Fruit fly (Drosophila melanogaster) whole organism, embryonic: ENCODE data around the gene CG13022.

ENCODE experiments used
- Adf1 ChIP-seq: fragments of 200-800 bp; sonication (Bioruptor generic); IDR thresholded peaks from 2 replicates; pipeline ENCODE4 v1.3.6; 2022; ENCODE audit warnings: missing biosample characterization, missing genetic modification characterization
- Blimp-1 ChIP-seq: fragments of 200-800 bp; sonication (Bioruptor generic); optimal IDR thresholded peaks from 3 replicates; lab custom pipeline; 2018; ENCODE audit warnings: missing biosample characterization, missing genetic modification characterization, mild to moderate bottlenecking, moderate library complexity, missing genetic modification reagents
- CG10543 ChIP-seq: fragments of 200-800 bp; sonication (Bioruptor generic); optimal IDR thresholded peaks from 3 replicates; lab custom pipeline; 2017; ENCODE audit warnings: missing biosample characterization, mild to moderate bottlenecking, missing genetic modification characterization, moderate library complexity
- CG10565 ChIP-seq: fragments of 200-800 bp; sonication (Bioruptor generic); optimal IDR thresholded peaks from 3 replicates; lab custom pipeline; 2016; ENCODE audit warnings: missing biosample characterization, mild to moderate bottlenecking, missing genetic modification characterization
- CG12299 ChIP-seq: fragments of 200-800 bp; sonication (Bioruptor generic); optimal IDR thresholded peaks from 2 replicates; lab custom pipeline; 2018; ENCODE audit warnings: missing biosample characterization, mild to moderate bottlenecking, missing genetic modification characterization
- CG13287 ChIP-seq: fragments of 200-800 bp; sonication (Bioruptor generic); IDR thresholded peaks from 2 replicates; pipeline ENCODE4 v1.3.6; 2022; ENCODE audit warnings: missing biosample characterization, missing genetic modification characterization; ENCODE audit not compliant: partially characterized antibody
- CG17328 ChIP-seq: fragments of 200-800 bp; sonication (Bioruptor generic); IDR thresholded peaks from 2 replicates; pipeline ENCODE4 v1.3.6; 2022; ENCODE audit warnings: missing biosample characterization, missing genetic modification characterization
- CG18619 ChIP-seq: fragments of 200-800 bp; sonication (Bioruptor generic); optimal IDR thresholded peaks from 3 replicates; lab custom pipeline; 2017; ENCODE audit warnings: missing biosample characterization, mild to moderate bottlenecking, missing genetic modification characterization
- CG34376 ChIP-seq: fragments of 200-800 bp; sonication (Bioruptor generic); optimal IDR thresholded peaks from 2 replicates; lab custom pipeline; 2018; ENCODE audit warnings: missing biosample characterization, mild to moderate bottlenecking, missing genetic modification characterization
- CG3838 ChIP-seq: fragments of 200-800 bp; sonication (Bioruptor generic); optimal IDR thresholded peaks from 3 replicates; lab custom pipeline; 2016; ENCODE audit warnings: missing biosample characterization, missing genetic modification characterization
- CG4707 ChIP-seq: fragments of 200-800 bp; sonication (Bioruptor generic); optimal IDR thresholded peaks from 2 replicates; lab custom pipeline; 2018; ENCODE audit warnings: missing biosample characterization, mild to moderate bottlenecking, missing genetic modification characterization, moderate library complexity
- CG4854 ChIP-seq: fragments of 200-800 bp; sonication (Bioruptor generic); optimal IDR thresholded peaks from 2 replicates; lab custom pipeline; 2016; ENCODE audit warnings: missing biosample characterization, missing genetic modification characterization, inconsistent platforms
- CG6272 ChIP-seq: fragments of 200-800 bp; sonication (Bioruptor generic); IDR thresholded peaks from 2 replicates; pipeline ENCODE4 v1.3.6; 2022; ENCODE audit warnings: missing biosample characterization, missing genetic modification characterization
- CG6813 ChIP-seq: fragments of 200-800 bp; sonication (Bioruptor generic); optimal IDR thresholded peaks from 2 replicates; lab custom pipeline; 2017; ENCODE audit warnings: missing biosample characterization, missing genetic modification characterization, mild to moderate bottlenecking, moderate library complexity, missing genetic modification reagents
- CG7786 ChIP-seq: fragments of 200-800 bp; sonication (Bioruptor generic); optimal IDR thresholded peaks from 2 replicates; lab custom pipeline; 2016; ENCODE audit warnings: missing biosample characterization, missing genetic modification characterization
- CG7839 ChIP-seq: fragments of 200-800 bp; sonication (Bioruptor generic); optimal IDR thresholded peaks from 3 replicates; lab custom pipeline; 2018; ENCODE audit warnings: missing biosample characterization, mild to moderate bottlenecking, missing genetic modification characterization, moderate library complexity
- CG8290 ChIP-seq, 3 experiments: fragments of 200-800 bp; sonication (Bioruptor generic); optimal IDR thresholded peaks; 2 replicates each; lab custom pipeline; 2016 to 2019; ENCODE audit warnings: missing biosample characterization in 3 of 3, missing genetic modification characterization in 3 of 3, mild to moderate bottlenecking in 2 of 3, moderate library complexity in 1 of 3
- CG9609 ChIP-seq: fragments of 200-800 bp; sonication (Bioruptor generic); optimal IDR thresholded peaks from 3 replicates; lab custom pipeline; 2016; ENCODE audit warnings: missing biosample characterization, missing genetic modification characterization
- Dll ChIP-seq: fragments of 200-800 bp; sonication (Bioruptor generic); IDR thresholded peaks from 4 replicates; pipeline ENCODE4 v1.3.6; 2022; ENCODE audit warnings: missing biosample characterization, missing genetic modification characterization; ENCODE audit not compliant: partially characterized antibody
- Doc2 ChIP-seq: fragments of 200-800 bp; sonication (Bioruptor generic); IDR thresholded peaks from 2 replicates; pipeline ENCODE4 v1.3.6; 2022; ENCODE audit warnings: missing biosample characterization, missing genetic modification characterization
- Drgx ChIP-seq: fragments of 200-800 bp; sonication (Bioruptor generic); IDR thresholded peaks from 2 replicates; pipeline ENCODE4 v1.3.6; 2022; ENCODE audit warnings: missing biosample characterization, missing genetic modification characterization
- E2f2 ChIP-seq: fragments of 200-800 bp; sonication (Bioruptor generic); IDR thresholded peaks from 2 replicates; pipeline ENCODE4 v1.3.6; 2022; ENCODE audit warnings: missing biosample characterization, missing genetic modification characterization
- Eip74EF ChIP-seq, 2 experiments: fragments of 200-800 bp in 1 of 2; fragments of >200 bp in 1 of 2; sonication (Bioruptor generic) in 1 of 2; optimal IDR thresholded peaks; 2 replicates each; lab custom pipeline; 2017 to 2019; ENCODE audit warnings: missing biosample characterization in 2 of 2, missing genetic modification characterization in 2 of 2, mild to moderate bottlenecking in 1 of 2, moderate library complexity in 1 of 2
- Fer3 ChIP-seq: fragments of 200-800 bp; sonication (Bioruptor generic); optimal IDR thresholded peaks from 2 replicates; lab custom pipeline; 2018; ENCODE audit warnings: missing biosample characterization, mild to moderate bottlenecking, missing genetic modification characterization, moderate library complexity
- HHEX ChIP-seq: fragments of 200-800 bp; sonication (Bioruptor generic); optimal IDR thresholded peaks from 3 replicates; lab custom pipeline; 2017; ENCODE audit warnings: missing biosample characterization, mild to moderate bottlenecking, missing genetic modification characterization, missing genetic modification reagents
- Jarid2 ChIP-seq: fragments of 200-800 bp; sonication (Bioruptor generic); optimal IDR thresholded peaks from 3 replicates; lab custom pipeline; 2017; ENCODE audit warnings: mild to moderate bottlenecking, missing biosample characterization, missing genetic modification reagents, missing genetic modification characterization
- Mes4 ChIP-seq: fragments of 200-800 bp; sonication (Bioruptor generic); optimal IDR thresholded peaks from 2 replicates; lab custom pipeline; 2016; ENCODE audit warnings: missing biosample characterization, missing genetic modification characterization
- Nf-YA ChIP-seq: fragments of 200-800 bp; sonication (Bioruptor generic); IDR thresholded peaks from 2 replicates; pipeline ENCODE4 v1.3.6; 2022; ENCODE audit warnings: missing biosample characterization, missing genetic modification characterization
- Oaz ChIP-seq: fragments of 200-800 bp; sonication (Bioruptor generic); IDR thresholded peaks from 2 replicates; pipeline ENCODE4 v1.3.6; 2022; ENCODE audit warnings: missing biosample characterization, missing genetic modification characterization
- Poxn ChIP-seq: fragments of 200-800 bp; sonication (Bioruptor generic); IDR thresholded peaks from 2 replicates; pipeline ENCODE4 v1.3.6; 2022; ENCODE audit warnings: missing biosample characterization, missing genetic modification characterization
- ab ChIP-seq: fragments of 200-800 bp; sonication (Bioruptor generic); optimal IDR thresholded peaks from 2 replicates; lab custom pipeline; 2016; ENCODE audit warnings: missing biosample characterization, missing genetic modification characterization
- bowl ChIP-seq: fragments of 200-800 bp; sonication (Bioruptor generic); IDR thresholded peaks from 2 replicates; pipeline ENCODE4 v1.3.6; 2022; ENCODE audit warnings: missing biosample characterization, missing genetic modification characterization
- br ChIP-seq: fragments of >200 bp; optimal IDR thresholded peaks from 2 replicates; lab custom pipeline; 2017
- crp ChIP-seq, 2 experiments: fragments of 200-800 bp; sonication (Bioruptor generic); optimal IDR thresholded peaks; 2 replicates in 1 of 2; 3 replicates in 1 of 2; lab custom pipeline; 2017; ENCODE audit warnings: missing biosample characterization in 2 of 2, missing genetic modification characterization in 2 of 2, mild to moderate bottlenecking in 1 of 2, moderate library complexity in 1 of 2
- da ChIP-seq: fragments of 200-800 bp; sonication (Bioruptor generic); optimal IDR thresholded peaks from 2 replicates; lab custom pipeline; 2016; ENCODE audit warnings: missing biosample characterization, missing genetic modification characterization
- dpn ChIP-seq, 2 experiments: fragments of 200-800 bp; sonication (Bioruptor generic); optimal IDR thresholded peaks; 3 replicates each; lab custom pipeline; 2016; ENCODE audit warnings: missing biosample characterization in 2 of 2, missing genetic modification characterization in 2 of 2
- fd102C ChIP-seq: fragments of 200-800 bp; sonication (Bioruptor generic); optimal IDR thresholded peaks from 2 replicates; lab custom pipeline; 2018; ENCODE audit warnings: missing biosample characterization, mild to moderate bottlenecking, missing genetic modification characterization, moderate library complexity
- ftz-f1 ChIP-seq: fragments of 200-800 bp; sonication (Bioruptor generic); optimal IDR thresholded peaks from 2 replicates; lab custom pipeline; 2016; ENCODE audit warnings: missing biosample characterization, missing genetic modification characterization
- hth ChIP-seq: fragments of >200 bp; optimal IDR thresholded peaks from 2 replicates; lab custom pipeline; 2017; ENCODE audit warnings: inconsistent platforms
- inv ChIP-seq: fragments of 200-800 bp; sonication (Bioruptor generic); IDR thresholded peaks from 2 replicates; pipeline ENCODE4 v1.3.6; 2022; ENCODE audit warnings: missing biosample characterization, missing genetic modification characterization; ENCODE audit not compliant: partially characterized antibody
- jing ChIP-seq: fragments of 200-800 bp; sonication (Bioruptor generic); optimal IDR thresholded peaks from 2 replicates; lab custom pipeline; 2018; ENCODE audit warnings: missing biosample characterization, mild to moderate bottlenecking, missing genetic modification characterization
- lov ChIP-seq, 2 experiments: fragments of 200-800 bp in 1 of 2; fragments of >200 bp in 1 of 2; sonication (Bioruptor generic) in 1 of 2; IDR thresholded peaks in 1 of 2; optimal IDR thresholded peaks in 1 of 2; 2 replicates in 1 of 2; 3 replicates in 1 of 2; pipeline versions ENCODE4 v1.3.6 to Lab custom; 2017 to 2022; ENCODE audit warnings: missing biosample characterization in 1 of 2, missing genetic modification characterization in 1 of 2
- maf-S ChIP-seq: fragments of 200-800 bp; sonication (Bioruptor generic); optimal IDR thresholded peaks from 2 replicates; lab custom pipeline; 2016; ENCODE audit warnings: missing biosample characterization, missing genetic modification characterization
- nau ChIP-seq: fragments of 200-800 bp; sonication (Bioruptor generic); optimal IDR thresholded peaks from 3 replicates; lab custom pipeline; 2017; ENCODE audit warnings: missing biosample characterization, mild to moderate bottlenecking, missing genetic modification characterization, missing genetic modification reagents
- repo ChIP-seq: fragments of 200-800 bp; sonication (Bioruptor generic); optimal IDR thresholded peaks from 2 replicates; lab custom pipeline; 2016; ENCODE audit warnings: missing biosample characterization, missing genetic modification characterization
- scrt ChIP-seq: fragments of 200-800 bp; sonication (Bioruptor generic); optimal IDR thresholded peaks from 2 replicates; lab custom pipeline; 2018; ENCODE audit warnings: missing biosample characterization, mild to moderate bottlenecking, missing genetic modification characterization, moderate library complexity
- slp2 ChIP-seq: fragments of 200-800 bp; sonication (Bioruptor generic); optimal IDR thresholded peaks from 2 replicates; lab custom pipeline; 2016; ENCODE audit warnings: missing biosample characterization, missing genetic modification characterization

The CG13022 gene

dm6 chr3L:16956768-16957533 is 18.2 kb upstream of the CG13022 start (continued):
- TF ChIP-seq jing (GFP tag; lab: Kevin White, UChicago), result peak; percentile 54
- peak; percentile 10 for TF ChIP-seq scrt (GFP tag; lab: Kevin White, UChicago)
- TF ChIP-seq CG10543, result peak; percentile 61
- peak; percentile 80 for TF ChIP-seq Jarid2 (GFP tag; lab: Kevin White, UChicago)
- no peak for TF ChIP-seq Doc2 (GFP tag; lab: Robert Waterston, UW)
- peak; percentile 11 for TF ChIP-seq CG4854 (GFP tag; lab: Kevin White, UChicago)
- TF ChIP-seq crp (GFP tag; optimal IDR thresholded peaks at IDR 0.05; lab: Kevin White, UChicago), result no peak
- TF ChIP-seq HHEX (GFP tag; lab: Kevin White, UChicago), result peak; percentile 52
- TF ChIP-seq Poxn, result no peak
- TF ChIP-seq CG34376 (GFP tag; lab: Kevin White, UChicago), result peak; percentile 57
- no peak for TF ChIP-seq CG8290 (GFP tag; optimal IDR thresholded peaks at IDR 0.05; lab: Kevin White, UChicago)
- TF ChIP-seq CG8290 (tag; optimal IDR thresholded peaks at IDR 0.05; lab: Kevin White, UChicago), result peak in 1 of 2 experiments; percentile 36
- TF ChIP-seq bowl (GFP tag; lab: Robert Waterston, UW), result no peak
- peak; percentile 48; the same call in 1 of the 2 replicates for TF ChIP-seq Drgx
- TF ChIP-seq CG7786 (GFP tag; lab: Kevin White, UChicago), result peak; percentile 22
- peak; percentile 17 for TF ChIP-seq CG6813 (GFP tag; lab: Kevin White, UChicago)
- TF ChIP-seq dpn (GFP tag; optimal IDR thresholded peaks at IDR 0.05; lab: Kevin White, UChicago), result peak; percentile 37 to 58
- TF ChIP-seq Eip74EF (GFP tag; optimal IDR thresholded peaks at IDR 0.05; lab: Kevin White, UChicago), result peak in 1 of 2 experiments; percentile 74
- TF ChIP-seq Blimp-1 (GFP tag; lab: Kevin White, UChicago), result peak; percentile 79
- TF ChIP-seq inv (GFP tag; lab: Robert Waterston, UW), result no peak
- TF ChIP-seq ab, result no peak
- TF ChIP-seq CG10565 (GFP tag; lab: Kevin White, UChicago), result no peak
- TF ChIP-seq CG9609 (GFP tag; lab: Kevin White, UChicago), result peak; percentile 60
- peak; percentile 40; the same call in 1 of the 2 replicates for TF ChIP-seq E2f2 (GFP tag; lab: Robert Waterston, UW)
- no peak for TF ChIP-seq Dll (GFP tag; lab: Robert Waterston, UW)
- peak; percentile 72 for TF ChIP-seq CG7839 (tag; lab: Kevin White, UChicago)
- peak; percentile 73 for TF ChIP-seq slp2 (GFP tag; lab: Kevin White, UChicago)
- TF ChIP-seq maf-S, result no peak
- TF ChIP-seq nau (GFP tag; lab: Kevin White, UChicago), result peak; percentile 38
- TF ChIP-seq CG13287, result 0 out of 2 replicates have a peak, but pooled peaks have one; percentile 55
- TF ChIP-seq CG6272 (GFP tag; lab: Robert Waterston, UW), result peak; percentile 26; the same call in 1 of the 2 replicates
- no peak for TF ChIP-seq fd102C
- TF ChIP-seq Mes4 (GFP tag; lab: Kevin White, UChicago), result peak; percentile 31
- TF ChIP-seq hth (lab: Kevin White, UChicago), result no peak
- TF ChIP-seq ftz-f1 (GFP tag; lab: Kevin White, UChicago), result no peak
- TF ChIP-seq CG12299 (tag; lab: Kevin White, UChicago), result peak; percentile 19
- TF ChIP-seq CG4707 (GFP tag; lab: Kevin White, UChicago), result no peak
- TF ChIP-seq da (GFP tag; lab: Kevin White, UChicago), result no peak
- peak; percentile 42; the same call in 1 of the 2 replicates for TF ChIP-seq Oaz (GFP tag; lab: Robert Waterston, UW)
- peak; percentile 2 for TF ChIP-seq repo (GFP tag; lab: Kevin White, UChicago)
- TF ChIP-seq CG18619 (GFP tag; lab: Kevin White, UChicago), result peak; percentile 63
- peak; percentile 18 for TF ChIP-seq CG3838
- no peak for TF ChIP-seq br
- TF ChIP-seq Fer3, result peak; percentile 56
- TF ChIP-seq Adf1 (GFP tag; lab: Robert Waterston, UW), result peak; percentile 32
- peak; percentile 57; the same call in 1 of the 2 replicates for TF ChIP-seq Nf-YA (GFP tag; lab: Robert Waterston, UW)
- peak; percentile 61; the same call in 1 of the 2 replicates for TF ChIP-seq CG17328 (GFP tag; lab: Robert Waterston, UW)
- no peak for TF ChIP-seq lov (optimal IDR thresholded peaks at IDR 0.05; lab: Kevin White, UChicago)
- no peak for TF ChIP-seq lov (GFP tag; IDR thresholded peaks at IDR 0.05; lab: Robert Waterston, UW)
